Fruit fly (Drosophila melanogaster): ENCODE results near the gene CG42713.

CG42713 gene

dm6 chr2L:8871677-8872076, 19.6 kb upstream of the CG42713 start:
- TF ChIP-seq cyc (GFP tag; optimal IDR thresholded peaks at IDR 0.05), result no peak
- TF ChIP-seq topi (GFP tag; optimal IDR thresholded peaks at IDR 0.05), result no peak
- TF ChIP-seq eg (GFP tag; IDR thresholded peaks at IDR 0.05), result no peak
- TF ChIP-seq CG7368 (GFP tag; optimal IDR thresholded peaks at IDR 0.05), result no peak
- TF ChIP-seq CG6163 (GFP tag; IDR thresholded peaks at IDR 0.05), result no peak
- TF ChIP-seq CG8119 (GFP tag; IDR thresholded peaks at IDR 0.05), result no peak
- TF ChIP-seq Eip78C (GFP tag), result no peak
- no peak for TF ChIP-seq salr (GFP tag; optimal IDR thresholded peaks at IDR 0.05)
- TF ChIP-seq CG8319 (GFP tag; optimal IDR thresholded peaks at IDR 0.05), result no peak
- TF ChIP-seq spab (GFP tag; optimal IDR thresholded peaks at IDR 0.05), result no peak

dm6 chr2L:8875835-8876234, 15.4 kb upstream of the CG42713 start:
- TF ChIP-seq Ets21C (GFP tag; optimal IDR thresholded peaks at IDR 0.05), result no peak
- no peak for TF ChIP-seq CG4318 (GFP tag; optimal IDR thresholded peaks at IDR 0.05)
- TF ChIP-seq spab (GFP tag; optimal IDR thresholded peaks at IDR 0.05), result no peak
- TF ChIP-seq CG6792 (GFP tag; optimal IDR thresholded peaks at IDR 0.05), result no peak
- no peak for TF ChIP-seq svp (GFP tag)
- TF ChIP-seq dac (GFP tag; optimal IDR thresholded peaks at IDR 0.05), result no peak

DNA sequence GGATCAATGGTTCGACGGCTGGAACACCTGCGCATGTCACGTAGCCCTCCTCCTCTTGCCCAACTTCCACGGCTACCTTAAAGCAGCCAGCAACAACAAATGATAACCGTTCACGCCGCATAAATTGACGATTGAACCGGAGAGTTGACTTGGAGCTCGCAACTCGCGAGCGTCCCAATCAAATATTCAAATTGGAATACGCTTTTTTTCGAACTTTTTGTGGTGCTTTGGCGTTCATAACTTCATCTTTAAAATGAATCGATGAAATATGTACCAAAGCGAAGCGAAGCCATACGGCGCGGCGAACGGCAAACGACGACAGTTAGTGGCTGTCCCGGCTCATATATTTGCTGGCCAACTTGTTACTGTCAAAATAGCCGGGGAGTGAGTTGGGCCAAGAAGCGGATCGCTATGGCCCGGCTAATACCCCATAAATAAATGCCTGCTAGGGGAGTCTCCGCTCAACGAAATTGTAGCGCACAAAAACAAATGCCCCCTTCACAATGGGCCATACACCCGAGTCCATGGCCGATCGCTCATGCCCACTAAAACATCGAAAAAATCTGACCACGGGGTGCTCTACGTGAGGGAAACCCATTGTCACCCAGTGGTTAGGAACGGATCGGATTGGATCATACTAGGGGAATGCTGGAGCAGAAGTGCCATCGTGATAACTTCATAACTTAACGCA, 11.9 kb upstream of the CG42713 start:
- no peak for TF ChIP-seq esn (GFP tag; optimal IDR thresholded peaks at IDR 0.05)
- TF ChIP-seq CG32006 (GFP tag; optimal IDR thresholded peaks at IDR 0.05), result no peak
- no peak for TF ChIP-seq dsx (GFP tag; optimal IDR thresholded peaks at IDR 0.05; ENCODE audit: poor library complexity, severe bottlenecking)

DNA sequence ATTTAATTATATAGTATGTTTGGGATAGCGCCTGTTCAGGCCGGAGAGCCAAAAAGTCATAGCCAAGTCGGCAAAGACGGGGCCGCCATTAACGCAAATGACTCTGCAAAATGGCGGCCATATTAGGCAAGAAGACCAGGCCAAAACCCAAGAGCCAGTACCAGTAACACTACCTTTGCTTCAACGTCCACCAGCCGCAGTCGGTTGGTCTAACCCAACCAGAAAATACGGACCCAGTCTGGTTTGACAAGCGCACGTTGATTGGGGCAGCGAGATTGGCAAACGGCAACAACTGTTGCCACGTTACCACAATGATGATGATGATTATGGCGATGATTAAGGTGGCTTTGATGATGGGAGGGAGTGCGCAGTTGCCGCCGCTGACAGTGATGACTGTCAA, 10.1 kb upstream of the CG42713 start:
- TF ChIP-seq Eip78C (GFP tag) (no peak), CG6276 (GFP tag; optimal IDR thresholded peaks at IDR 0.05) (no peak), CG10631 (GFP tag; optimal IDR thresholded peaks at IDR 0.05) (no peak), CG8119 (GFP tag; IDR thresholded peaks at IDR 0.05) (no peak), Gug (GFP tag; IDR thresholded peaks at IDR 0.05) (no peak), net (GFP tag; optimal IDR thresholded peaks at IDR 0.05) (no peak), CG34406 (GFP tag; optimal IDR thresholded peaks at IDR 0.05) (no peak)

DNA sequence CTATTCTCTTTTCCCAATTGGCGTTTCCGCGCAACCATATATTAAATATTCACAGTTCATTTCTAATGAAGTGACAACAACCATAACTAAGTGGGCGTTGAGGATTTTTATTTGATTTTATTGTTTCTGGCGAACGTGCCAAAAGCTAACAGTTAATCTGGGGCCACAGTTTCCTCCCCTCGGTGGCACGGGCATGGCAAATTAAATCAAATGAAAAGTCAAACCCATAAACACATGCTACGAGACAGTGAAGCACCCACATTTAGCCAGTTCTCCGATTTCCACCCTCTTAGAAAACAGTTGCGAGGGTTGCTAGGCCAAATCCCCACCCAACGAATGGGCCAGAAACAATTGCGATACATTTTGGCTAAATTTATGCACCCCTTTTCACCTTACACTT, 7.1 kb upstream of the CG42713 start:
- TF ChIP-seq Hr39 (GFP tag; optimal IDR thresholded peaks at IDR 0.05) (no peak), Lpt (GFP tag; optimal IDR thresholded peaks at IDR 0.05) (no peak), dsx (GFP tag; optimal IDR thresholded peaks at IDR 0.05; ENCODE audit: poor library complexity, severe bottlenecking) (no peak), ss (GFP tag; optimal IDR thresholded peaks at IDR 0.05) (no peak), cyc (GFP tag; optimal IDR thresholded peaks at IDR 0.05) (no peak), spab (GFP tag; optimal IDR thresholded peaks at IDR 0.05) (no peak), Gug (GFP tag; IDR thresholded peaks at IDR 0.05) (no peak), svp (GFP tag) (no peak), topi (GFP tag; optimal IDR thresholded peaks at IDR 0.05) (no peak), CG34406 (GFP tag; optimal IDR thresholded peaks at IDR 0.05) (no peak), CG8632 (GFP tag; optimal IDR thresholded peaks at IDR 0.05) (no peak)

dm6 chr2L:8888210-8888609, 3.0 kb upstream of the CG42713 start:
- TF ChIP-seq Sox14 (GFP tag; optimal IDR thresholded peaks at IDR 0.05), result no peak
- TF ChIP-seq CG9139 (GFP tag; optimal IDR thresholded peaks at IDR 0.05), result no peak
- no peak for TF ChIP-seq fd59A (GFP tag; optimal IDR thresholded peaks at IDR 0.05)
- TF ChIP-seq CG11294 (GFP tag; IDR thresholded peaks at IDR 0.05), result no peak
- TF ChIP-seq CG4318 (GFP tag; optimal IDR thresholded peaks at IDR 0.05), result no peak
- TF ChIP-seq Hr39 (GFP tag; optimal IDR thresholded peaks at IDR 0.05), result no peak
- no peak for TF ChIP-seq CG6792 (GFP tag; optimal IDR thresholded peaks at IDR 0.05)
- no peak for TF ChIP-seq Blimp-1 (GFP tag; optimal IDR thresholded peaks at IDR 0.05)
- no peak for TF ChIP-seq CG10669 (GFP tag; optimal IDR thresholded peaks at IDR 0.05)
- no peak for TF ChIP-seq Hr4 (GFP tag; optimal IDR thresholded peaks at IDR 0.05)
- no peak for TF ChIP-seq dac (GFP tag; optimal IDR thresholded peaks at IDR 0.05)
- TF ChIP-seq eg (GFP tag; IDR thresholded peaks at IDR 0.05), result no peak
- TF ChIP-seq salr (GFP tag; optimal IDR thresholded peaks at IDR 0.05), result no peak
- TF ChIP-seq CG16779 (tag; optimal IDR thresholded peaks at IDR 0.05), result no peak
- TF ChIP-seq Met (GFP tag; optimal IDR thresholded peaks at IDR 0.05), result no peak
- no peak for TF ChIP-seq CG7368 (GFP tag; optimal IDR thresholded peaks at IDR 0.05)
- TF ChIP-seq CG32006 (GFP tag; optimal IDR thresholded peaks at IDR 0.05), result no peak
- TF ChIP-seq CG6808 (GFP tag; optimal IDR thresholded peaks at IDR 0.05), result no peak
- TF ChIP-seq dsx (GFP tag; optimal IDR thresholded peaks at IDR 0.05; ENCODE audit: poor library complexity, severe bottlenecking), result no peak
- no peak for TF ChIP-seq CG8319 (GFP tag; optimal IDR thresholded peaks at IDR 0.05)

All from whole organism, prepupa.